Worm (Caenorhabditis elegans): ENCODE data around the gene clc-24.

clc-24 gene

ce11 chrIII:1058881-1059280 lies 49.0 kb downstream of the clc-24 start:
- TF ChIP-seq B0261.1 (tag; optimal IDR thresholded peaks at IDR 0.05) (no peak), ceh-100 (GFP tag; IDR thresholded peaks at IDR 0.05) (no peak), ztf-28 (GFP tag; IDR thresholded peaks at IDR 0.05) (no peak), let-526 (GFP tag; IDR thresholded peaks at IDR 0.05) (no peak), ztf-26 (tag; optimal IDR thresholded peaks at IDR 0.05) (no peak), egrh-3 (GFP tag; IDR thresholded peaks at IDR 0.05) (no peak)

DNA sequence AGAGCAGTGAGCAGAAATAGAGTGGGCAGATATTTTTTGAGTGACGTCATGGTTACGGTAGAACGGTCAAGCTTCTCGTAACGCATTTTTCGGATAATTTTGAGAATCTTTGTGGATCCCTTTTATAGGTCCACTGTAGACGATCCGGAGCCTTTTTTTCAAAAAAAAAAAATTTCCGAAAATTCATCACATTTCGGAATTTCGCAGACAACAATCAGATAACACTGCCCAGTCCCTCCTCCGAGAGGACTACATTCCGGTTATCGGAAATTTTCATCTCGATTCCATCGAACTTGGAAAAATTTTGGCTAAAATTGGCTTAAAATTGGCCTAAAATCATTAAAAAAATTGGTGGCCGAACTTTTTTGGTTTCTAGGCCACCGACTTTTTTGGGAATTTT lies 50.1 kb downstream of the clc-24 start, which contains the start of gene BE0003N10.6:
BE0003N10.6 (minus strand) TSS at position 101 of the 400 bp plus-strand sequence.
- TF ChIP-seq madf-10 (tag; optimal IDR thresholded peaks at IDR 0.05) = no peak
- no peak for TF ChIP-seq bed-1 (GFP tag; IDR thresholded peaks at IDR 0.05)
- TF ChIP-seq repo-1 (tag; optimal IDR thresholded peaks at IDR 0.05) = no peak
- TF ChIP-seq aptf-2 (GFP tag; conservative IDR thresholded peaks at IDR 0.05) = no peak
- TF ChIP-seq Y53F4B.3 (GFP tag; IDR thresholded peaks at IDR 0.05) = no peak
- no peak for TF ChIP-seq B0336.3 (GFP tag; IDR thresholded peaks at IDR 0.05)
- TF ChIP-seq lir-1 (GFP tag; conservative IDR thresholded peaks at IDR 0.05) = no peak
- TF ChIP-seq ceh-79 (tag; optimal IDR thresholded peaks at IDR 0.05) = no peak
- TF ChIP-seq tbp1 (GFP tag; optimal IDR thresholded peaks at IDR 0.05) = no peak

Measured in whole organism, young adult.